Worm (Caenorhabditis elegans) whole organism, mixed stage, embryonic: Measurements from ENCODE around the gene W02A2.5.

Experiments used
- M03D4.4 ChIP-seq: sonication (generic microtip); optimal IDR thresholded peaks from 2 replicates; lab custom pipeline; 2017; ENCODE audit warnings: mild to moderate bottlenecking, missing genetic modification characterization, missing compliant biosample characterization
- ceh-39 ChIP-seq: fragments of 150-350 bp; optimal IDR thresholded peaks from 2 replicates; lab custom pipeline; 2014; ENCODE audit warnings: missing biosample characterization, missing genetic modification characterization
- ceh-43 ChIP-seq: fragments of 200-800 bp; sonication (Bioruptor generic); optimal IDR thresholded peaks from 2 replicates; lab custom pipeline; 2018; ENCODE audit warnings: mild to moderate bottlenecking, missing genetic modification characterization, moderate library complexity, missing compliant biosample characterization
- ces-1 ChIP-seq: fragments of 150-350 bp; optimal IDR thresholded peaks from 2 replicates; lab custom pipeline; 2014; ENCODE audit warnings: missing biosample characterization, missing genetic modification reagents, missing genetic modification characterization
- cnd-1 ChIP-seq: fragments of 200-800 bp; sonication (Bioruptor generic); optimal IDR thresholded peaks from 2 replicates; lab custom pipeline; 2018; ENCODE audit warnings: mild to moderate bottlenecking, missing genetic modification characterization, missing compliant biosample characterization
- elt-3 ChIP-seq: fragments of 150-350 bp; optimal IDR thresholded peaks from 2 replicates; lab custom pipeline; 2014; ENCODE audit warnings: missing biosample characterization, missing genetic modification characterization
- flh-1 ChIP-seq: fragments of 200-800 bp; sonication (Bioruptor generic); optimal IDR thresholded peaks from 2 replicates; lab custom pipeline; 2018; ENCODE audit warnings: mild to moderate bottlenecking, missing genetic modification characterization, moderate library complexity, missing compliant biosample characterization
- ham-2 ChIP-seq: fragments of 200-800 bp; sonication (Bioruptor generic); optimal IDR thresholded peaks from 2 replicates; lab custom pipeline; 2018; ENCODE audit warnings: mild to moderate bottlenecking, missing genetic modification characterization, missing compliant biosample characterization
- hlh-1 ChIP-seq: fragments of 150-350 bp; optimal IDR thresholded peaks from 2 replicates; lab custom pipeline; 2014; ENCODE audit warnings: missing biosample characterization, missing genetic modification reagents, missing genetic modification characterization
- lin-13 ChIP-seq: fragments of 150-350 bp; optimal IDR thresholded peaks from 2 replicates; lab custom pipeline; 2014; ENCODE audit warnings: missing biosample characterization, missing genetic modification characterization
- lsy-2 ChIP-seq: fragments of 150-350 bp; optimal IDR thresholded peaks from 2 replicates; lab custom pipeline; 2014; ENCODE audit warnings: missing biosample characterization, missing genetic modification characterization
- mab-5 ChIP-seq: fragments of 150-350 bp; optimal IDR thresholded peaks from 2 replicates; lab custom pipeline; 2014; ENCODE audit warnings: missing biosample characterization, missing genetic modification characterization
- mep-1 ChIP-seq: fragments of 150-350 bp; optimal IDR thresholded peaks from 2 replicates; lab custom pipeline; 2017; ENCODE audit warnings: missing biosample characterization, missing genetic modification reagents, missing genetic modification characterization, inconsistent platforms
- mls-2 ChIP-seq: sonication (generic microtip); optimal IDR thresholded peaks from 2 replicates; lab custom pipeline; 2016; ENCODE audit warnings: mild to moderate bottlenecking, missing genetic modification characterization, moderate library complexity, missing compliant biosample characterization
- nhr-12 ChIP-seq: fragments of 150-350 bp; optimal IDR thresholded peaks from 2 replicates; lab custom pipeline; 2014; ENCODE audit warnings: missing biosample characterization, missing genetic modification characterization
- nhr-2 ChIP-seq: fragments of 150-350 bp; optimal IDR thresholded peaks from 2 replicates; lab custom pipeline; 2014; ENCODE audit warnings: missing biosample characterization, missing genetic modification characterization
- nhr-28 ChIP-seq: fragments of 150-350 bp; optimal IDR thresholded peaks from 2 replicates; lab custom pipeline; 2014; ENCODE audit warnings: missing biosample characterization, missing genetic modification characterization
- nhr-76 ChIP-seq: sonication (generic microtip); optimal IDR thresholded peaks from 2 replicates; lab custom pipeline; 2017; ENCODE audit warnings: missing biosample characterization, missing genetic modification characterization
- pha-4 ChIP-seq: fragments of 150-350 bp; optimal IDR thresholded peaks from 2 replicates; lab custom pipeline; 2018; ENCODE audit warnings: missing biosample characterization, missing genetic modification reagents, missing genetic modification characterization
- sem-2 ChIP-seq: fragments of 200-800 bp; sonication (Bioruptor generic); optimal IDR thresholded peaks from 2 replicates; lab custom pipeline; 2018; ENCODE audit warnings: mild to moderate bottlenecking, missing genetic modification characterization, missing compliant biosample characterization
- snpc-4 ChIP-seq: fragments of 150-350 bp; optimal IDR thresholded peaks from 2 replicates; lab custom pipeline; 2014; ENCODE audit warnings: missing biosample characterization, missing genetic modification characterization
- sptf-1 ChIP-seq: sonication (generic microtip); optimal IDR thresholded peaks from 2 replicates; lab custom pipeline; 2017; ENCODE audit warnings: mild to moderate bottlenecking, missing genetic modification characterization, moderate library complexity, missing compliant biosample characterization
- tbx-8 ChIP-seq: fragments of 200-800 bp; sonication (Bioruptor generic); optimal IDR thresholded peaks from 2 replicates; lab custom pipeline; 2018; ENCODE audit warnings: mild to moderate bottlenecking, missing genetic modification characterization, moderate library complexity, missing compliant biosample characterization
- unc-120 ChIP-seq: sonication (generic microtip); optimal IDR thresholded peaks from 2 replicates; lab custom pipeline; 2017; ENCODE audit warnings: missing genetic modification characterization, missing compliant biosample characterization; ENCODE audit not compliant: poor library complexity, severe bottlenecking
- unc-39 ChIP-seq: fragments of 150-350 bp; optimal IDR thresholded peaks from 2 replicates; lab custom pipeline; 2014; ENCODE audit warnings: missing biosample characterization, missing genetic modification characterization
- unc-62 ChIP-seq: fragments of 150-350 bp; optimal IDR thresholded peaks from 2 replicates; lab custom pipeline; 2014; ENCODE audit warnings: missing biosample characterization, missing genetic modification reagents, missing genetic modification characterization
- zip-8 ChIP-seq: fragments of 150-350 bp; optimal IDR thresholded peaks from 2 replicates; lab custom pipeline; 2014; ENCODE audit warnings: missing biosample characterization, missing genetic modification characterization
- ztf-11 ChIP-seq: fragments of 150-350 bp; optimal IDR thresholded peaks from 2 replicates; lab custom pipeline; 2014; ENCODE audit warnings: missing biosample characterization, missing genetic modification characterization

Gene W02A2.5

ce11 chrIV:13342555-13342954, at the start of gene W02A2.5:
Gene W02A2.5 (plus strand): TSS chrIV:13342855.
- TF ChIP-seq ceh-43 (no peak), tbx-8 (no peak)

DNA sequence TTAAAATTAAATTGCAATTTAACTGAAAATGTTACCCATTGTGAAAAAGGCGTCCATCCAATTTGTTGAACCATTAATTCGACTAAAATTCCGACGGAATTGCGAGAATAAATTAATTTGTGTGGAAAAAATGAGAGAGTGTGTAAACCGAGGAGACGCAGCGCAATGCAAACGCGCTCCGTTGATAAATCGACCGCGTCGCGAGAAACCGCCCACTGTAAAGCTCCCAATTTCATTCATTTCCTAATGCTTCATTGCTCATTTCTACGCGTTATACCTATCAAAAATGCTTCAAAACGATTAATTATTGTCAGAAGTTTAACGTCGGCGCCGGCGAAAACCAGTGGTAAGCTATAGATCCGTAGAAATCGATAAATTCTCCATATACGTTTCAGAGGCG, 44.9 kb upstream of the W02A2.5 start, which contains the start of the genes Y67H2A.2 and micu-1:
Gene Y67H2A.2, minus strand, starts transcription at position 74 of the 400 bp plus-strand sequence.
Gene micu-1, plus strand, starts transcription at position 181 of the 400 bp plus-strand sequence.
- TF ChIP-seq nhr-2 (tag; lab: Kevin White, UChicago) = no peak
- no peak for TF ChIP-seq ham-2 (GFP tag; lab: Kevin White, UChicago)
- TF ChIP-seq nhr-28 (tag; lab: Kevin White, UChicago) = no peak
- no peak for TF ChIP-seq zip-8
- TF ChIP-seq hlh-1 = no peak
- no peak for TF ChIP-seq mab-5
- no peak for TF ChIP-seq unc-62 (GFP tag; lab: Kevin White, UChicago)
- no peak for TF ChIP-seq tbx-8
- peak; percentile 5 for TF ChIP-seq mep-1 (tag; lab: Kevin White, UChicago)
- no peak for TF ChIP-seq unc-120 (tag; lab: Kevin White, UChicago)
- no peak for TF ChIP-seq M03D4.4
- peak; percentile 59 for TF ChIP-seq mls-2
- peak; percentile 11 for TF ChIP-seq ztf-11
- TF ChIP-seq elt-3 (tag; lab: Kevin White, UChicago) = no peak
- TF ChIP-seq pha-4 = peak; percentile 74
- TF ChIP-seq nhr-12 = no peak
- TF ChIP-seq ces-1 (GFP tag; lab: Kevin White, UChicago) = peak; percentile 99
- no peak for TF ChIP-seq nhr-76 (tag; lab: Kevin White, UChicago)
- TF ChIP-seq sptf-1 (tag; lab: Kevin White, UChicago) = peak; percentile 30
- no peak for TF ChIP-seq snpc-4 (tag; lab: Kevin White, UChicago)
- TF ChIP-seq ceh-43 = peak; percentile 37
- peak; percentile 61 for TF ChIP-seq ceh-39 (tag; lab: Kevin White, UChicago)
- TF ChIP-seq cnd-1 = no peak
- peak; percentile 71 for TF ChIP-seq lsy-2
- TF ChIP-seq, all 35 proteins: peak for 9

DNA sequence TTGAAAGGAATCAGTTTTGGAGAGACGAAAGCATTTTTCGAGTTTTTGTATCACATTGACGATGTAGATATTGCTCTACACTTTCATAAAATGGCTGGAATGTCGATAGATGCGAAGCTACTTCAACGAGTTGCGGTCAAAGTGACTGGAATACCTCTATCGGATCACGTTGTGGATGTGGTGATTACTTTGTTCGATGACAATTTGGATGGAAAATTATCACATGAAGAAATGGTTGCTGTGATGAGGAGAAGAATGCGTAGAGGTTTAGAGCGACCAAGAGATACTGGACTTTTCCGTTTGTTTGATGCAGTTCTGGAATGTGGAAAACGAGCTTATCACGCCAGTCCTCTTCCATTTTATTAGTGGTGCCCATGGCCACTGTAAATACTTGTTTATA, 43.0 kb upstream of the W02A2.5 start:
- no peak for TF ChIP-seq ceh-39 (tag; lab: Kevin White, UChicago)
- no peak for TF ChIP-seq tbx-8
- TF ChIP-seq ham-2 (GFP tag; lab: Kevin White, UChicago) = no peak
- TF ChIP-seq zip-8 = no peak
- no peak for TF ChIP-seq nhr-2 (tag; lab: Kevin White, UChicago)
- no peak for TF ChIP-seq lsy-2
- no peak for TF ChIP-seq nhr-76 (tag; lab: Kevin White, UChicago)
- TF ChIP-seq nhr-28 (tag; lab: Kevin White, UChicago) = no peak
- TF ChIP-seq nhr-12 = no peak
- no peak for TF ChIP-seq sem-2 (GFP tag; lab: Kevin White, UChicago)
- no peak for TF ChIP-seq pha-4
- no peak for TF ChIP-seq flh-1 (GFP tag; lab: Kevin White, UChicago)
- TF ChIP-seq mep-1 (tag; lab: Kevin White, UChicago) = no peak
- no peak for TF ChIP-seq unc-39 (tag; lab: Kevin White, UChicago)
- TF ChIP-seq ztf-11 = no peak
- no peak for TF ChIP-seq M03D4.4

DNA sequence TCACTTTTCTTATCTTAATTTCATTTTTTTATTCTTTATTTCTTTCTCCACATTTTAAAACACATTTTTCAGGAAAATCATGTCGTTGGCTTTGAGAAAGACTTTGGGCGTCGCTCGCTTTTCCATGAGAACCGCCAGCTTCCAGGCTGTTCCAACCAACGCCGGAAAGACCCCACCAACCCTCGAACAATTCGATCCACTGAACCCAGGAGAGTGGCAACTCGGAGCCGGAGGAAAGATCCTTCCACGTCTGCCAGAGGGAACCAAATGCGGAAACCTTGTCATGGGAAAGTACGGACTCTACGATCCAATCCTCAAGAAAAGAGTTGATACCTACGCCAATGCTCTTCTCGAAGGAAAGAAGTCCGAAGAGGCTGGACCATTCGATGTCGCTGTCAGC, 42.5 kb upstream of the W02A2.5 start, which contains the start of gene kdp-1:
Gene kdp-1, plus strand, starts transcription at position 80 of the 400 bp plus-strand sequence.
- TF ChIP-seq mep-1 (tag; lab: Kevin White, UChicago) (no peak), sem-2 (GFP tag; lab: Kevin White, UChicago) (no peak), flh-1 (GFP tag; lab: Kevin White, UChicago) (no peak), unc-39 (tag; lab: Kevin White, UChicago) (no peak), ceh-39 (tag; lab: Kevin White, UChicago) (no peak), zip-8 (no peak), snpc-4 (tag; lab: Kevin White, UChicago) (no peak)

DNA sequence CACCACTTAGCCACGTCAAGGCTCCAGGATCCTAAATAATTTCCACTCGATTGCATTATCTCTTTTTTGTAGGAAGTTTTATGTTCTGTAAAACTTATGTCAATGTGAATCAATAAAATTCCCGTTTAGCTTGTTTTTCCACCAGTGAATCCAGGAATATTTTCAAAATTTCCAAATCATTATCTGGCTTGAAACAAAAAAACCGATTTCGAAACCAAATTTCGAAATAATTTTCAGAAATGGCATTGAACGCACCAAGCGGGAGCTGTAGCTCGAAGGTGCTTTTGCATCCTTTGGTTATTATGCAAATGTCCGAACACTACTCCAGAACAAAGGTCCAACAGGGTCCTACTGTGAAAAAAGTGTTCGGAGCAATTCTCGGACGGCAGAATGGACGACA, 42.1 kb upstream of the W02A2.5 start, which contains the start of gene csn-6:
Gene csn-6, plus strand, starts transcription at position 234 of the 400 bp plus-strand sequence.
- TF ChIP-seq snpc-4 (tag; lab: Kevin White, UChicago) = no peak

DNA sequence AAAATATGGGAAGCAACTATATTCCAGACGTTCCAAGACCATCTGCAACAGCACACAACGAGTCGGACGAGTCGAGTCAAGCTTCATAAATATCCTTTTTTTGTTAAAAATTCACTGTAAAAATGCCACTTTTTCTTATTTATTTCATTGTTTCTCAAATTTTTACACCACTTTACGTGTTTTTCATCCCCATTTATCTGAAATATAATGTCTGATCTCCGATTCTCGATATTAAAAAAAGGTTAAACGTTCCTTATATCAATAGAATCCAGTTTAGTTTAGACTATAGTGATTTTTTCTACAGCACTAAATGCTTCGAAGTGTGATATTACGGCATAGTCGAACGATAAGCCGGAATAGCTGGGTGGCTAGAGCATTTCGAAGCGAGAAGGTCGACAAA, 39.2 kb upstream of the W02A2.5 start, which contains the start of gene Y67H2A.7:
Gene Y67H2A.7, plus strand, starts transcription at position 301 of the 400 bp plus-strand sequence.
- TF ChIP-seq cnd-1 (no peak), lin-13 (tag; lab: Kevin White, UChicago) (no peak), elt-3 (tag; lab: Kevin White, UChicago) (no peak), nhr-12 (no peak), tbx-8 (no peak)
